Worm (Caenorhabditis elegans) whole organism, L1 larva: ENCODE results near the gene ZK185.4.

Source experiments
- ceh-82 ChIP-seq, 3 experiments: fragments of 150-350 bp in 1 of 3; sonication (generic microtip) in 2 of 3; optimal IDR thresholded peaks; 2 replicates each; lab custom pipeline; 2014 to 2017; ENCODE audit warnings: missing biosample characterization in 3 of 3, missing genetic modification characterization in 3 of 3
- ceh-90 ChIP-seq: sonication (generic microtip); optimal IDR thresholded peaks from 2 replicates; lab custom pipeline; 2016; ENCODE audit warnings: missing genetic modification characterization, missing compliant biosample characterization
- elt-3 ChIP-seq, 6 experiments: fragments of 150-350 bp in 1 of 6; sonication (generic microtip); optimal IDR thresholded peaks; 2 replicates each; lab custom pipeline; 2017 to 2018; ENCODE audit warnings: missing biosample characterization in 6 of 6, missing genetic modification characterization in 6 of 6, inconsistent platforms in 1 of 6
- irx-1 ChIP-seq: sonication (generic microtip); optimal IDR thresholded peaks from 2 replicates; lab custom pipeline; 2016; ENCODE audit warnings: missing genetic modification characterization, missing compliant biosample characterization
- lin-39 ChIP-seq: fragments of 150-350 bp; optimal IDR thresholded peaks from 2 replicates; lab custom pipeline; 2014; ENCODE audit warnings: missing biosample characterization, missing genetic modification reagents, missing genetic modification characterization
- mdl-1 ChIP-seq, 2 experiments: fragments of 150-350 bp; optimal IDR thresholded peaks; 2 replicates each; lab custom pipeline; 2014 to 2017; ENCODE audit warnings: missing biosample characterization in 2 of 2, missing genetic modification characterization in 2 of 2, inconsistent platforms in 1 of 2
- nhr-12 ChIP-seq: sonication (generic microtip); optimal IDR thresholded peaks from 2 replicates; lab custom pipeline; 2017; ENCODE audit warnings: missing biosample characterization, missing genetic modification characterization
- nhr-47 ChIP-seq: sonication (generic microtip); optimal IDR thresholded peaks from 2 replicates; lab custom pipeline; 2016; ENCODE audit warnings: mild to moderate bottlenecking, missing genetic modification characterization, moderate library complexity, missing compliant biosample characterization
- nhr-77 ChIP-seq: fragments of 150-350 bp; optimal IDR thresholded peaks from 2 replicates; lab custom pipeline; 2014; ENCODE audit warnings: missing biosample characterization, missing genetic modification characterization
- nhr-90 ChIP-seq: sonication (generic microtip); optimal IDR thresholded peaks from 2 replicates; lab custom pipeline; 2016; ENCODE audit warnings: mild to moderate bottlenecking, missing genetic modification characterization, missing compliant biosample characterization; ENCODE audit not compliant: poor library complexity
- skn-1 ChIP-seq: fragments of 150-350 bp; optimal IDR thresholded peaks from 2 replicates; lab custom pipeline; 2014; ENCODE audit warnings: missing biosample characterization, missing genetic modification characterization
- sptf-1 ChIP-seq: fragments of 150-350 bp; optimal IDR thresholded peaks from 2 replicates; lab custom pipeline; 2014; ENCODE audit warnings: missing biosample characterization, missing genetic modification characterization

- no peak for TF ChIP-seq mdl-1 (tag; optimal IDR thresholded peaks at IDR 0.05; lab: Kevin White, UChicago)
- TF ChIP-seq nhr-12, result no peak
- TF ChIP-seq nhr-47 (tag; lab: Kevin White, UChicago), result no peak
- no peak for TF ChIP-seq irx-1 (tag; lab: Kevin White, UChicago)
- TF ChIP-seq ceh-90, result no peak
- no peak for TF ChIP-seq elt-3 (tag; optimal IDR thresholded peaks at IDR 0.05; lab: Kevin White, UChicago)
- TF ChIP-seq sptf-1 (tag; lab: Kevin White, UChicago), result no peak
- TF ChIP-seq skn-1, result no peak
- no peak for TF ChIP-seq ceh-82 (tag; optimal IDR thresholded peaks at IDR 0.05; lab: Kevin White, UChicago)
- no peak for TF ChIP-seq lin-39 (tag; lab: Kevin White, UChicago)
- TF ChIP-seq nhr-77, result no peak
- TF ChIP-seq nhr-90 (tag; lab: Kevin White, UChicago), result no peak
Observed at ce11 chrIV:4541195-4541594, 8.3 kb upstream of the ZK185.4 start.
